Worm (Caenorhabditis elegans): Measurements from ENCODE around the gene tat-3.

Gene tat-3

ce11 chrIII:10730510-10730909, at the start of gene tat-3:
Gene tat-3, minus strand, starts transcription at chrIII:10730705.
- TF ChIP-seq ceh-22 (tag; optimal IDR thresholded peaks at IDR 0.05) (no peak), ahr-1 (tag; optimal IDR thresholded peaks at IDR 0.05) (no peak), ets-4 (tag; optimal IDR thresholded peaks at IDR 0.05) (no peak), hlh-30 (tag; optimal IDR thresholded peaks at IDR 0.05; ENCODE audit: insufficient read depth) (no peak), fax-1 (tag; optimal IDR thresholded peaks at IDR 0.05) (no peak), tbx-7 (tag; optimal IDR thresholded peaks at IDR 0.05) (no peak), pros-1 (tag; optimal IDR thresholded peaks at IDR 0.05) (no peak), ceh-48 (tag; optimal IDR thresholded peaks at IDR 0.05) (no peak), hlh-13 (GFP tag; optimal IDR thresholded peaks at IDR 0.05) (no peak), C08G9.2 (tag; optimal IDR thresholded peaks at IDR 0.05) (no peak), eyg-1 (tag; optimal IDR thresholded peaks at IDR 0.05) (no peak), elt-4 (tag; optimal IDR thresholded peaks at IDR 0.05) (no peak), sdc-2 (tag; optimal IDR thresholded peaks at IDR 0.05) (no peak), ttx-3 (tag; optimal IDR thresholded peaks at IDR 0.05) (no peak), hlh-8 (tag; optimal IDR thresholded peaks at IDR 0.05) (no peak), npax-4 (tag; optimal IDR thresholded peaks at IDR 0.05) (no peak), ref-2 (tag; optimal IDR thresholded peaks at IDR 0.05) (no peak)

- TF ChIP-seq ceh-9 (tag; optimal IDR thresholded peaks at IDR 0.05) (no peak), K02D7.2 (tag; optimal IDR thresholded peaks at IDR 0.05) (no peak), sox-4 (tag; optimal IDR thresholded peaks at IDR 0.05) (no peak), ceh-34 (tag; optimal IDR thresholded peaks at IDR 0.05) (no peak), unc-3 (GFP tag; conservative IDR thresholded peaks at IDR 0.05) (no peak), unc-3 (tag; optimal IDR thresholded peaks at IDR 0.05) (no peak), zip-5 (tag; optimal IDR thresholded peaks at IDR 0.05) (no peak), ets-4 (tag; optimal IDR thresholded peaks at IDR 0.05) (no peak), ttx-3 (tag; optimal IDR thresholded peaks at IDR 0.05) (no peak), syd-9 (tag; optimal IDR thresholded peaks at IDR 0.05) (no peak)
Measured at ce11 chrIII:10769693-10770092, 39.2 kb upstream of the tat-3 start.

ce11 chrIII:10763032-10763431, 32.5 kb upstream of the tat-3 start, which contains the start of gene dpy-28:
Gene dpy-28, plus strand, starts transcription at chrIII:10763131.
- TF ChIP-seq zip-5 (tag; optimal IDR thresholded peaks at IDR 0.05) (no peak), che-1 (tag; optimal IDR thresholded peaks at IDR 0.05) (no peak), tbx-2 (tag; optimal IDR thresholded peaks at IDR 0.05) (no peak), sox-2 (GFP tag; IDR thresholded peaks at IDR 0.05) (no peak), hlh-13 (GFP tag; optimal IDR thresholded peaks at IDR 0.05) (no peak), ceh-24 (tag; optimal IDR thresholded peaks at IDR 0.05) (no peak)

- peak; percentile 96 for TF ChIP-seq ceh-19 (GFP tag; optimal IDR thresholded peaks at IDR 0.05)
- TF ChIP-seq sox-2 (GFP tag; IDR thresholded peaks at IDR 0.05) = peak; percentile 93
- peak; percentile 93 for TF ChIP-seq ceh-45 (GFP tag; IDR thresholded peaks at IDR 0.05)
- peak; percentile 80 for TF ChIP-seq C38D4.7 (GFP tag; optimal IDR thresholded peaks at IDR 0.05)
- TF ChIP-seq hlh-15 (tag; optimal IDR thresholded peaks at IDR 0.05) = peak; percentile 83
- TF ChIP-seq pax-1 (tag; optimal IDR thresholded peaks at IDR 0.05) = peak; percentile 88
- peak; percentile 98 for TF ChIP-seq madf-2 (tag; optimal IDR thresholded peaks at IDR 0.05)
- TF ChIP-seq fax-1 (tag; optimal IDR thresholded peaks at IDR 0.05) = peak; percentile 92
- peak; percentile 98 for TF ChIP-seq pat-9 (tag; optimal IDR thresholded peaks at IDR 0.05)
- peak; percentile 100 for TF ChIP-seq hlh-30 (tag; optimal IDR thresholded peaks at IDR 0.05; ENCODE audit: insufficient read depth)
- peak; percentile 93 for TF ChIP-seq unc-55 (GFP tag; optimal IDR thresholded peaks at IDR 0.05)
- TF ChIP-seq ahr-1 (tag; optimal IDR thresholded peaks at IDR 0.05) = peak; percentile 97
- peak; percentile 100 for TF ChIP-seq ref-2 (tag; optimal IDR thresholded peaks at IDR 0.05)
- peak; percentile 99 for TF ChIP-seq nfya-1 (tag; optimal IDR thresholded peaks at IDR 0.05)
- TF ChIP-seq ceh-9 (tag; optimal IDR thresholded peaks at IDR 0.05) = no peak
- TF ChIP-seq nhr-232 (tag; optimal IDR thresholded peaks at IDR 0.05) = peak; percentile 62
- TF ChIP-seq lim-6 (tag; optimal IDR thresholded peaks at IDR 0.05) = peak; percentile 98
- TF ChIP-seq ceh-22 (tag; optimal IDR thresholded peaks at IDR 0.05) = peak; percentile 97
- peak; percentile 97 for TF ChIP-seq dmd-4 (tag; optimal IDR thresholded peaks at IDR 0.05; ENCODE audit: borderline replicate concordance)
- TF ChIP-seq ets-4 (tag; optimal IDR thresholded peaks at IDR 0.05) = peak; percentile 99
- peak; percentile 97 for TF ChIP-seq syd-9 (tag; optimal IDR thresholded peaks at IDR 0.05)
- peak; percentile 62 for TF ChIP-seq npax-4 (tag; optimal IDR thresholded peaks at IDR 0.05)
- no peak for TF ChIP-seq ama-1 (optimal IDR thresholded peaks at IDR 0.05)
- TF ChIP-seq hlh-6 (tag; optimal IDR thresholded peaks at IDR 0.05) = peak; percentile 92
- TF ChIP-seq Y22D7AL.16 (tag; optimal IDR thresholded peaks at IDR 0.05) = peak; percentile 92
Measured at ce11 chrIII:10759050-10760023, 28.8 kb upstream of the tat-3 start, which contains the start of gene tasp-1. Gene tasp-1, plus strand, starts transcription at chrIII:10759307.
